Worm (Caenorhabditis elegans) whole organism, L4 larva: ENCODE results near the gene fbxb-34.

ENCODE experiments used
- D1046.2 ChIP-seq: fragments of 200-800 bp; sonication (Bioruptor generic); IDR thresholded peaks from 2 replicates; pipeline ENCODE4 v1.3.6; 2022; ENCODE audit warnings: missing genetic modification characterization, missing compliant biosample characterization
- F10B5.3 ChIP-seq: sonication (generic microtip); optimal IDR thresholded peaks from 2 replicates; lab custom pipeline; 2016; ENCODE audit warnings: mild to moderate bottlenecking, missing genetic modification characterization, missing compliant biosample characterization
- F26F4.8 ChIP-seq: fragments of 200-800 bp; sonication (Bioruptor generic); conservative IDR thresholded peaks from 2 replicates; pipeline ENCODE4 v1.3.6; 2022; ENCODE audit warnings: missing genetic modification characterization, missing compliant biosample characterization
- F37D6.2 ChIP-seq: sonication (generic microtip); optimal IDR thresholded peaks from 2 replicates; lab custom pipeline; 2016; ENCODE audit warnings: mild to moderate bottlenecking, missing genetic modification characterization, missing compliant biosample characterization
- F49E8.2 ChIP-seq: sonication (generic microtip); optimal IDR thresholded peaks from 2 replicates; lab custom pipeline; 2016; ENCODE audit warnings: missing compliant biosample characterization, mild to moderate bottlenecking, missing genetic modification characterization, borderline replicate concordance
- T20F7.1 ChIP-seq: fragments of 200-800 bp; sonication (Bioruptor generic); optimal IDR thresholded peaks from 2 replicates; lab custom pipeline; 2018; ENCODE audit warnings: mild to moderate bottlenecking, missing genetic modification characterization, missing compliant biosample characterization
- T26A8.4 ChIP-seq: fragments of 200-800 bp; sonication (Bioruptor generic); IDR thresholded peaks from 2 replicates; pipeline ENCODE4 v1.3.6; 2022; ENCODE audit warnings: missing genetic modification characterization, missing compliant biosample characterization
- Y75B8A.6 ChIP-seq: fragments of 200-800 bp; sonication (Bioruptor generic); IDR thresholded peaks from 2 replicates; pipeline ENCODE4 v1.3.6; 2022; ENCODE audit warnings: missing genetic modification reagents, missing genetic modification characterization, missing compliant biosample characterization
- ZK337.2 ChIP-seq: fragments of 200-800 bp; sonication (Bioruptor generic); IDR thresholded peaks from 2 replicates; pipeline ENCODE4 v1.3.6; 2022; ENCODE audit warnings: missing genetic modification reagents, missing genetic modification characterization, missing compliant biosample characterization
- aha-1 ChIP-seq: fragments of 150-350 bp; peaks from one replicate; lab custom pipeline; 2014; ENCODE audit warnings: missing biosample characterization, missing genetic modification characterization
- aly-2 ChIP-seq: sonication (generic microtip); optimal IDR thresholded peaks from 2 replicates; lab custom pipeline; 2018; ENCODE audit warnings: missing biosample characterization, missing genetic modification characterization
- attf-4 ChIP-seq: sonication (generic microtip); optimal IDR thresholded peaks from 3 replicates; lab custom pipeline; 2017; ENCODE audit warnings: missing biosample characterization, missing genetic modification characterization
- ceh-20 ChIP-seq: fragments of 200-800 bp; sonication (Bioruptor generic); IDR thresholded peaks from 2 replicates; pipeline ENCODE4 v1.3.6; 2022; ENCODE audit warnings: missing genetic modification reagents, missing genetic modification characterization, missing compliant biosample characterization
- ceh-44 ChIP-seq: fragments of 200-800 bp; sonication (Bioruptor generic); IDR thresholded peaks from 2 replicates; pipeline ENCODE4 v1.3.6; 2022; ENCODE audit warnings: missing genetic modification reagents, missing genetic modification characterization, missing compliant biosample characterization
- cey-2 ChIP-seq: sonication (generic microtip); optimal IDR thresholded peaks from 3 replicates; lab custom pipeline; 2017; ENCODE audit warnings: missing genetic modification characterization, mild to moderate bottlenecking, missing compliant biosample characterization, antibody characterized with exemption, borderline replicate concordance; ENCODE audit not compliant: insufficient read depth
- daf-12 ChIP-seq: fragments of 150-350 bp; optimal IDR thresholded peaks from 2 replicates; lab custom pipeline; 2014; ENCODE audit warnings: missing biosample characterization, missing genetic modification reagents, missing genetic modification characterization
- dmd-6 ChIP-seq: fragments of 200-800 bp; sonication (Bioruptor generic); IDR thresholded peaks from 2 replicates; pipeline ENCODE4 v1.3.6; 2022; ENCODE audit warnings: missing genetic modification reagents, missing genetic modification characterization, missing compliant biosample characterization
- dmd-9 ChIP-seq: fragments of 200-800 bp; sonication (Bioruptor generic); IDR thresholded peaks from 2 replicates; pipeline ENCODE4 v1.3.6; 2022; ENCODE audit warnings: missing genetic modification reagents, missing genetic modification characterization, missing compliant biosample characterization
- dpl-1 ChIP-seq: fragments of 150-350 bp; optimal IDR thresholded peaks from 2 replicates; lab custom pipeline; 2014; ENCODE audit warnings: missing biosample characterization, missing genetic modification reagents, missing genetic modification characterization
- egl-27 ChIP-seq: sonication (generic microtip); optimal IDR thresholded peaks from 3 replicates; lab custom pipeline; 2017; ENCODE audit warnings: missing biosample characterization, missing genetic modification reagents, missing genetic modification characterization
- fkh-10 ChIP-seq: fragments of 150-350 bp; optimal IDR thresholded peaks from 2 replicates; lab custom pipeline; 2014; ENCODE audit warnings: missing biosample characterization, missing genetic modification reagents, missing genetic modification characterization
- fos-1 ChIP-seq: fragments of 150-350 bp; optimal IDR thresholded peaks from 2 replicates; lab custom pipeline; 2014; ENCODE audit warnings: missing biosample characterization, missing genetic modification characterization
- hif-1 ChIP-seq, 2 experiments: sonication (generic microtip); optimal IDR thresholded peaks; 2 replicates each; lab custom pipeline; 2016 to 2017; ENCODE audit warnings: missing compliant biosample characterization in 2 of 2, missing genetic modification characterization in 2 of 2, missing genetic modification reagents in 2 of 2, missing genotype in 2 of 2, mild to moderate bottlenecking in 1 of 2
- hlh-30 ChIP-seq: sonication (generic microtip); optimal IDR thresholded peaks from 2 replicates; lab custom pipeline; 2017; ENCODE audit warnings: antibody characterized with exemption, mild to moderate bottlenecking, missing genetic modification characterization, missing compliant biosample characterization; ENCODE audit not compliant: insufficient read depth
- jun-1 ChIP-seq: fragments of 150-350 bp; optimal IDR thresholded peaks from 2 replicates; lab custom pipeline; 2014; ENCODE audit warnings: missing biosample characterization, missing genetic modification reagents, missing genetic modification characterization
- lin-1 ChIP-seq: fragments of 200-800 bp; sonication (Bioruptor generic); IDR thresholded peaks from 2 replicates; pipeline ENCODE4 v1.3.6; 2022; ENCODE audit warnings: missing genetic modification reagents, missing genetic modification characterization, missing compliant biosample characterization
- lin-13 ChIP-seq: fragments of 150-350 bp; optimal IDR thresholded peaks from 2 replicates; lab custom pipeline; 2014; ENCODE audit warnings: missing biosample characterization, missing genetic modification reagents, missing genetic modification characterization
- lin-38 ChIP-seq: fragments of 200-800 bp; sonication (Bioruptor generic); IDR thresholded peaks from 2 replicates; pipeline ENCODE4 v1.3.6; 2022; ENCODE audit warnings: missing genetic modification reagents, missing genetic modification characterization, missing compliant biosample characterization
- lir-3 ChIP-seq: sonication (generic microtip); optimal IDR thresholded peaks from 2 replicates; lab custom pipeline; 2016; ENCODE audit warnings: mild to moderate bottlenecking, missing genetic modification characterization, missing compliant biosample characterization
- lsy-2 ChIP-seq, 2 experiments: fragments of 150-350 bp in 1 of 2; sonication (generic microtip) in 1 of 2; optimal IDR thresholded peaks; 2 replicates each; lab custom pipeline; 2014 to 2017; ENCODE audit warnings: missing biosample characterization in 2 of 2, missing genetic modification characterization in 2 of 2
- madf-5 ChIP-seq, 2 experiments: fragments of 200-800 bp; sonication (Bioruptor generic); IDR thresholded peaks; 2 replicates each; pipeline ENCODE4 v1.3.6; 2022; ENCODE audit warnings: missing compliant biosample characterization in 2 of 2, missing genetic modification characterization in 2 of 2
- mep-1 ChIP-seq: fragments of 150-350 bp; sonication (generic microtip); optimal IDR thresholded peaks from 3 replicates; lab custom pipeline; 2014; ENCODE audit warnings: missing biosample characterization, missing genetic modification characterization
- mxl-2 ChIP-seq: fragments of 200-800 bp; sonication (Bioruptor generic); conservative IDR thresholded peaks from 2 replicates; pipeline ENCODE4 v1.3.6; 2022; ENCODE audit warnings: missing genetic modification reagents, missing genetic modification characterization, missing compliant biosample characterization
- mxl-3 ChIP-seq: fragments of 200-800 bp; sonication (Bioruptor generic); optimal IDR thresholded peaks from 2 replicates; lab custom pipeline; 2018; ENCODE audit warnings: mild to moderate bottlenecking, missing genetic modification characterization, missing compliant biosample characterization
- nhr-10 ChIP-seq: fragments of 150-350 bp; optimal IDR thresholded peaks from 2 replicates; lab custom pipeline; 2014; ENCODE audit warnings: missing biosample characterization, missing genetic modification characterization
- nhr-111 ChIP-seq: fragments of 200-800 bp; sonication (Bioruptor generic); optimal IDR thresholded peaks from 2 replicates; lab custom pipeline; 2018; ENCODE audit warnings: mild to moderate bottlenecking, missing genetic modification characterization, missing compliant biosample characterization
- nhr-41 ChIP-seq: fragments of 200-800 bp; sonication (Bioruptor generic); IDR thresholded peaks from 2 replicates; pipeline ENCODE4 v1.3.6; 2022; ENCODE audit warnings: missing genetic modification reagents, missing genetic modification characterization, missing compliant biosample characterization
- nhr-6 ChIP-seq: fragments of 150-350 bp; optimal IDR thresholded peaks from 2 replicates; lab custom pipeline; 2014; ENCODE audit warnings: missing biosample characterization, missing genetic modification characterization
- nhr-76 ChIP-seq: fragments of 150-350 bp; optimal IDR thresholded peaks from 2 replicates; lab custom pipeline; 2014; ENCODE audit warnings: missing biosample characterization, missing genetic modification characterization
- pha-4 ChIP-seq, 2 experiments: fragments of 150-350 bp in 1 of 2; fragments of 200-800 bp in 1 of 2; sonication (Bioruptor generic) in 1 of 2; IDR thresholded peaks in 1 of 2; optimal IDR thresholded peaks in 1 of 2; 2 replicates each; pipeline versions ENCODE4 v1.3.6 to Lab custom; 2014 to 2022; ENCODE audit warnings: missing genetic modification characterization in 2 of 2, missing genetic modification reagents in 2 of 2, missing biosample characterization in 1 of 2, missing compliant biosample characterization in 1 of 2
- pqm-1 ChIP-seq: sonication (generic microtip); optimal IDR thresholded peaks from 2 replicates; lab custom pipeline; 2017; ENCODE audit warnings: missing biosample characterization, missing genetic modification characterization
- saeg-2 ChIP-seq: fragments of 200-800 bp; sonication (Bioruptor generic); IDR thresholded peaks from 2 replicates; pipeline ENCODE4 v1.3.6; 2022; ENCODE audit warnings: missing genetic modification reagents, missing genetic modification characterization, missing compliant biosample characterization
- sdz-12 ChIP-seq: fragments of 200-800 bp; sonication (Bioruptor generic); optimal IDR thresholded peaks from 2 replicates; lab custom pipeline; 2018; ENCODE audit warnings: mild to moderate bottlenecking, missing genetic modification characterization, missing compliant biosample characterization
- snpc-4 ChIP-seq: fragments of 150-350 bp; optimal IDR thresholded peaks from 2 replicates; lab custom pipeline; 2014; ENCODE audit warnings: missing biosample characterization, missing genetic modification characterization
- spr-3 ChIP-seq: fragments of 200-800 bp; sonication (Bioruptor generic); optimal IDR thresholded peaks from 2 replicates; lab custom pipeline; 2018; ENCODE audit warnings: mild to moderate bottlenecking, missing genetic modification characterization, missing compliant biosample characterization
- tra-1 ChIP-seq: fragments of 200-800 bp; sonication (Bioruptor generic); IDR thresholded peaks from 2 replicates; pipeline ENCODE4 v1.3.6; 2022; ENCODE audit warnings: missing genetic modification reagents, missing genetic modification characterization, missing compliant biosample characterization
- unc-39 ChIP-seq: sonication (generic microtip); optimal IDR thresholded peaks from 2 replicates; lab custom pipeline; 2017; ENCODE audit warnings: missing biosample characterization, missing genetic modification characterization
- unc-62 ChIP-seq, 3 experiments: fragments of 150-350 bp in 1 of 3; sonication (generic microtip); optimal IDR thresholded peaks in 2 of 3; peaks in 1 of 3; 1 replicate in 1 of 3; 2 replicates in 2 of 3; lab custom pipeline; 2014 to 2017; ENCODE audit warnings: missing biosample characterization in 3 of 3, missing genetic modification characterization in 3 of 3, missing genetic modification reagents in 3 of 3, missing genotype in 1 of 3
- zip-11 ChIP-seq: fragments of 200-800 bp; sonication (Bioruptor generic); IDR thresholded peaks from 2 replicates; pipeline ENCODE4 v1.3.6; 2022; ENCODE audit warnings: missing genetic modification characterization, missing compliant biosample characterization

The fbxb-34 gene

DNA sequence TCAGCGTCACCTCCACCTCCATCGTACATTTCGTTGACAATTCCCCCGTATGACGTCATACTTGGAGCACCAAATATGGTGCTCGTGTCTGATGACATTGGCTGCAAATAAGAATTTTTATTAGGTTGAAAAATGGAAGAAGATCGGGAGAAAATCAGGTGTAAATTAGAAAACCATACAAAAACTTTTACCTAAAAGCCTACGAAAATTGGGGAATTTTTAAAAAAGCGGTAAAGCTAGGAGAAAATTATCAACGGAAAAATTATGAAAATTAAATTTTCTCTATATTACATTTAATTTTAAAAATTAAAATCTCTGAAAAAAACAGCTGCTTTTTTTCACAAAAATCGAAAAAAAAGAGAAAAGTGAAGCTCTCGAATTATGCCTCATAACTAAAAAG is 36.8 kb downstream of the fbxb-34 start, which contains the start of gene T04B8.5:
T04B8.5 (minus strand) TSS at position 101 of the 400 bp plus-strand sequence.
- no peak for TF ChIP-seq unc-62 (GFP tag; optimal IDR thresholded peaks at IDR 0.05 in 1 of 2; lab: Kevin White, UChicago)
- no peak for TF ChIP-seq unc-62 (tag; optimal IDR thresholded peaks at IDR 0.05; lab: Kevin White, UChicago)
- peak; percentile 55 for TF ChIP-seq aha-1 (tag; lab: Kevin White, UChicago)
- TF ChIP-seq tra-1 = no peak
- TF ChIP-seq, all 104 proteins: peak for 1

DNA sequence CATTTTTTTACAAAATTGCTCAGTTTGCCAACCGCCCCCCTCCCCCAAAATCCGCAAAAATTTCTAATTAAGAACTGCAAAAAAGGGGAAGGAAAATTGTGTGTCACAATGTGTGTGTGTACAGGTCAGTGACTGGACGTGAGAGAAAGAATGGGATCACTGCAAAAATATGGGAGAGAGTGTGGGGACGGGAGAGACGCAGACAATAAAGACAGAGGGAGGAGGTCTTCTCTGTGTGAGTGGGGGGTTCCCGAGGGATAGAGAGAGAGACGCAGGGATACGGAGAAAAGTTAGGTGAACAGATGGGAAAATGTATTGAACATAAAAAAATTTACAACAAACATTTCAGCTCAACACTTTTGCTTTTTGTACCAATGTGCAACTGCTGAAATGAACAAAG is 38.3 kb downstream of the fbxb-34 start:
- no peak for TF ChIP-seq aha-1 (tag; lab: Kevin White, UChicago)
- TF ChIP-seq madf-5 (GFP tag; IDR thresholded peaks at IDR 0.05; lab: Robert Waterston, UW) = no peak
- no peak for TF ChIP-seq F37D6.2
- TF ChIP-seq dpl-1 (GFP tag; lab: Kevin White, UChicago) = peak; percentile 3
- TF ChIP-seq cey-2 (tag; lab: Kevin White, UChicago) = no peak
- no peak for TF ChIP-seq saeg-2
- no peak for TF ChIP-seq dmd-9 (GFP tag; lab: Robert Waterston, UW)
- TF ChIP-seq lir-3 (tag; lab: Kevin White, UChicago) = no peak
- TF ChIP-seq daf-12 (tag; lab: Kevin White, UChicago) = no peak
- TF ChIP-seq jun-1 (tag; lab: Kevin White, UChicago) = no peak
- TF ChIP-seq lin-38 (GFP tag; lab: Robert Waterston, UW) = no peak; the same call in 1 of the 2 replicates
- no peak for TF ChIP-seq D1046.2
- no peak for TF ChIP-seq nhr-76 (tag; lab: Kevin White, UChicago)
- TF ChIP-seq egl-27 (tag; lab: Kevin White, UChicago) = no peak
- TF ChIP-seq F10B5.3 (tag; lab: Kevin White, UChicago) = no peak
- no peak for TF ChIP-seq F26F4.8 (GFP tag; lab: Robert Waterston, UW)
- peak; percentile 65 for TF ChIP-seq hlh-30 (tag; lab: Kevin White, UChicago)
- TF ChIP-seq mep-1 (tag; lab: Kevin White, UChicago) = no peak
- TF ChIP-seq unc-39 (tag; lab: Kevin White, UChicago) = no peak
- TF ChIP-seq spr-3 (GFP tag; lab: Kevin White, UChicago) = no peak
- no peak for TF ChIP-seq nhr-6
- peak; percentile 50 for TF ChIP-seq mxl-3 (GFP tag; lab: Kevin White, UChicago)
- 0 out of 2 replicates have a peak, but pooled peaks have one; percentile 2 for TF ChIP-seq ZK337.2
- TF ChIP-seq sdz-12 (GFP tag; lab: Kevin White, UChicago) = no peak
- TF ChIP-seq hif-1 (tag; optimal IDR thresholded peaks at IDR 0.05; lab: Kevin White, UChicago) = no peak
- TF ChIP-seq lsy-2 (tag; optimal IDR thresholded peaks at IDR 0.05; lab: Kevin White, UChicago) = no peak
- TF ChIP-seq nhr-10 (tag; lab: Kevin White, UChicago) = no peak
- TF ChIP-seq T20F7.1 (GFP tag; lab: Kevin White, UChicago) = no peak
- no peak for TF ChIP-seq fkh-10 (GFP tag; lab: Kevin White, UChicago)
- no peak for TF ChIP-seq lin-1 (GFP tag; lab: Robert Waterston, UW)
- no peak for TF ChIP-seq zip-11
- TF ChIP-seq snpc-4 (tag; lab: Kevin White, UChicago) = no peak
- TF ChIP-seq mxl-2 (GFP tag; lab: Robert Waterston, UW) = no peak
- TF ChIP-seq ceh-20 (GFP tag; lab: Robert Waterston, UW) = no peak
- TF ChIP-seq dmd-6 (GFP tag; lab: Robert Waterston, UW) = no peak
- no peak for TF ChIP-seq pha-4 (GFP tag; IDR thresholded peaks at IDR 0.05; lab: Robert Waterston, UW)
- TF ChIP-seq pha-4 (tag; optimal IDR thresholded peaks at IDR 0.05; lab: Kevin White, UChicago) = peak; percentile 5
- TF ChIP-seq aly-2 (tag; lab: Kevin White, UChicago) = no peak
- no peak for TF ChIP-seq ceh-44 (GFP tag; lab: Robert Waterston, UW)
- TF ChIP-seq attf-4 = no peak
- no peak for TF ChIP-seq fos-1
- TF ChIP-seq nhr-111 (GFP tag; lab: Kevin White, UChicago) = no peak
- TF ChIP-seq Y75B8A.6 (GFP tag; lab: Robert Waterston, UW) = no peak
- no peak for TF ChIP-seq lin-13 (GFP tag; lab: Kevin White, UChicago)
- TF ChIP-seq nhr-41 (GFP tag; lab: Robert Waterston, UW) = no peak
- TF ChIP-seq T26A8.4 (GFP tag; lab: Robert Waterston, UW) = no peak
- no peak for TF ChIP-seq tra-1
- TF ChIP-seq F49E8.2 (tag; lab: Kevin White, UChicago) = no peak
- no peak for TF ChIP-seq pqm-1 (tag; lab: Kevin White, UChicago)
